Fruit fly (Drosophila melanogaster): ENCODE results near the gene bond.

bond gene

DNA sequence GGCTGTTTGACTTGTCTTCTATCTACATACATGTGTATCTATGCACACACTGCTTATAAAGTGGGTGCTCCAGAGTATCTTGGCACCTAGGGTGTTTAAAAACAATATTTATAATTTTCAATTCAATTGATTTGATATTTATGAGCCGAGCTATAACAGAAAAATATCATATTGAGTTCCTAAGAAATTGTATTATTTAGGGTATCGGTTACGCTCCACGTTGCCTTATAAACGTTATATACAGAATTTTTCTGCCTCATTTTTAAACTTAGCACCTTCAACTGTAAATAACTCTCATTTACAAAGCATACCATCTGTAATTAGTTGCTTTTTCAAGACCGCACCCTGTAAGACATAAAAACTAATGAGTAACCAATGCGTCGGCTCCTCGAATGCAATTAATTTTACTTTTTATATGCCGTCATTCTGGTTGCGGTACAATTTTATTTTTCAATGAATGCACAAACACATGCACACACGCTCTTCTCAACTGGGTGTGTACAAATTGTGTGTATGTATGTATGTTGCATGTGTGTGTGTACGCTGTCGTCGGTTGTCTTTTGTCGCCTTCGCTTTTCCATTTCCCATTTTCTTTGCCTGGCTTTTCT is 40.3 kb downstream of the bond start (continued):
- TF ChIP-seq crp (GFP tag; optimal IDR thresholded peaks at IDR 0.05) (no peak), bbx (GFP tag; IDR thresholded peaks at IDR 0.05; ENCODE audit: partially characterized antibody) (no peak), Ssrp (tag; optimal IDR thresholded peaks at IDR 0.05) (peak; percentile 86), unpg (GFP tag; optimal IDR thresholded peaks at IDR 0.05) (peak; percentile 47), HHEX (GFP tag; optimal IDR thresholded peaks at IDR 0.05) (peak; percentile 5), sd (tag; optimal IDR thresholded peaks at IDR 0.05) (no peak), CG14014 (GFP tag; IDR thresholded peaks at IDR 0.05) (no peak), CG13424 (tag; optimal IDR thresholded peaks at IDR 0.05) (peak; percentile 69), trem (tag; optimal IDR thresholded peaks at IDR 0.05) (peak; percentile 52), gcm (GFP tag; optimal IDR thresholded peaks at IDR 0.05) (peak; percentile 72), Myb (GFP tag; optimal IDR thresholded peaks at IDR 0.05) (no peak), CG8388 (GFP tag; optimal IDR thresholded peaks at IDR 0.05) (peak; percentile 77), gem (tag; optimal IDR thresholded peaks at IDR 0.05) (peak; percentile 85), CG12236 (GFP tag; optimal IDR thresholded peaks at IDR 0.05) (no peak), usp (GFP tag; optimal IDR thresholded peaks at IDR 0.05) (no peak), lola (GFP tag; optimal IDR thresholded peaks at IDR 0.05) (peak in 1 of 3 experiments; percentile 90), wor (GFP tag; IDR thresholded peaks at IDR 0.05) (peak; percentile 68), emc (GFP tag; optimal IDR thresholded peaks at IDR 0.05) (no peak), Fer3 (tag; optimal IDR thresholded peaks at IDR 0.05) (no peak), YL-1 (GFP tag; optimal IDR thresholded peaks at IDR 0.05) (no peak), sim (GFP tag; IDR thresholded peaks at IDR 0.05) (no peak), CG9932 (GFP tag; IDR thresholded peaks at IDR 0.05) (no peak), her (GFP tag; optimal IDR thresholded peaks at IDR 0.05) (no peak), Lhr (GFP tag; optimal IDR thresholded peaks at IDR 0.05) (peak; percentile 71), CG2889 (GFP tag; IDR thresholded peaks at IDR 0.05) (no peak), seq (GFP tag; IDR thresholded peaks at IDR 0.05) (no peak), tio (GFP tag; optimal IDR thresholded peaks at IDR 0.05) (peak; percentile 72), CG8281 (tag; optimal IDR thresholded peaks at IDR 0.05) (no peak), Hr39 (optimal IDR thresholded peaks at IDR 0.05) (no peak), Oaz (GFP tag; IDR thresholded peaks at IDR 0.05) (peak; percentile 17; the same call in 1 of the 2 replicates), CG1832 (GFP tag; optimal IDR thresholded peaks at IDR 0.05) (no peak), CG32767 (GFP tag; IDR thresholded peaks at IDR 0.05) (no peak), Poxn (GFP tag; IDR thresholded peaks at IDR 0.05) (no peak), slbo (GFP tag; IDR thresholded peaks at IDR 0.05) (peak; percentile 21; the same call in 1 of the 2 replicates), CG12219 (GFP tag; optimal IDR thresholded peaks at IDR 0.05) (peak; percentile 40), zen (tag; optimal IDR thresholded peaks at IDR 0.05) (no peak), Doc3 (GFP tag; IDR thresholded peaks at IDR 0.05; ENCODE audit: partially characterized antibody) (no peak), CG15269 (tag; optimal IDR thresholded peaks at IDR 0.05) (peak; percentile 34), CG11456 (GFP tag; IDR thresholded peaks at IDR 0.05) (no peak), ato (GFP tag; IDR thresholded peaks at IDR 0.05; ENCODE audit: partially characterized antibody) (no peak), Aef1 (GFP tag; IDR thresholded peaks at IDR 0.05) (no peak), gsb-n (tag; optimal IDR thresholded peaks at IDR 0.05) (peak; percentile 80), gce (GFP tag; IDR thresholded peaks at IDR 0.05) (no peak), CG18599 (GFP tag; optimal IDR thresholded peaks at IDR 0.05) (peak; percentile 22), exex (tag; optimal IDR thresholded peaks at IDR 0.05) (no peak), CG1024 (GFP tag; IDR thresholded peaks at IDR 0.05) (no peak), CG18011 (GFP tag; optimal IDR thresholded peaks at IDR 0.05) (no peak), CG10959 (GFP tag; IDR thresholded peaks at IDR 0.05) (peak; percentile 47; the same call in 1 of the 2 replicates), Adf1 (GFP tag; IDR thresholded peaks at IDR 0.05) (no peak)

Measured in whole organism, embryonic.